Worm (Caenorhabditis elegans) whole organism, L4/young adult: ENCODE results near the gene Y82E9BL.18.
"Not testable (repeated sequence)": the region's sequence is repeated elsewhere in the genome, so short reads cannot be mapped to it uniquely, and the experiment has no call there.

Experiments
- W03F9.2 ChIP-seq: fragments of 150-350 bp; optimal IDR thresholded peaks from 2 replicates; lab custom pipeline; 2014; ENCODE audit warnings: missing biosample characterization, missing genetic modification characterization
- dao-5 ChIP-seq: sonication (generic microtip); optimal IDR thresholded peaks from 2 replicates; lab custom pipeline; 2016; ENCODE audit warnings: missing genotype, missing genetic modification characterization, moderate library complexity, missing compliant biosample characterization
- him-1 ChIP-seq: sonication (generic microtip); optimal IDR thresholded peaks from 2 replicates; lab custom pipeline; 2016; ENCODE audit warnings: missing genotype, missing genetic modification reagents, missing genetic modification characterization, missing compliant biosample characterization

Gene Y82E9BL.18

DNA sequence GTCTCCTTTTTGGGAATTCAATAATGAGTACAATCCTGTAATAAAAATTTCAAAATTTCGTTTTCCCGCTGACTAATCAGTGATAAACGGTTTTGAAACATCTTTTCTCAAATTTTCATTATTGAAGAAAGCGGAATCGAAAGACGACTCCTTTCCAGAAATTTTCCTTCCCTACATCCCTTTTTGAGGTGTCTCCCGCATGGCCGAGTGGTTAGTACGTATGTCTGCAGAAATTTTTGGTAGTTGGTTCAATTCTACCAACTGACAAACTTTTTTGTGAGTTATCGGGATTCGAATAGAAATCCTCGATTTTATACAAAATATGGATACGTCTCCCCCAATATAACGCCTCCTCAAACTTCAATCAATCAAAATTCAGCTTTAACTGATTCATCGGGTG, 27.9 kb downstream of the Y82E9BL.18 start:
- TF ChIP-seq W03F9.2 (tag; lab: Kevin White, UChicago) = no peak
- no peak for TF ChIP-seq dao-5
- no peak for TF ChIP-seq him-1 (tag; lab: Kevin White, UChicago)

- TF ChIP-seq dao-5 (no peak), him-1 (tag; lab: Kevin White, UChicago) (no peak), W03F9.2 (tag; lab: Kevin White, UChicago) (no peak)
Measured at ce11 chrIII:1355320-1355719, 28.7 kb downstream of the Y82E9BL.18 start, which contains the start of gene Y82E9BL.1. Gene Y82E9BL.1, minus strand, starts transcription at chrIII:1355420.

ce11 chrIII:1357973-1358372, 31.4 kb downstream of the Y82E9BL.18 start, which contains the start of gene Y82E9BR.8:
Gene Y82E9BR.8, minus strand, starts transcription at chrIII:1358073.
- TF ChIP-seq W03F9.2 (tag; lab: Kevin White, UChicago); him-1 (tag; lab: Kevin White, UChicago); dao-5: not testable (repeated sequence)

DNA sequence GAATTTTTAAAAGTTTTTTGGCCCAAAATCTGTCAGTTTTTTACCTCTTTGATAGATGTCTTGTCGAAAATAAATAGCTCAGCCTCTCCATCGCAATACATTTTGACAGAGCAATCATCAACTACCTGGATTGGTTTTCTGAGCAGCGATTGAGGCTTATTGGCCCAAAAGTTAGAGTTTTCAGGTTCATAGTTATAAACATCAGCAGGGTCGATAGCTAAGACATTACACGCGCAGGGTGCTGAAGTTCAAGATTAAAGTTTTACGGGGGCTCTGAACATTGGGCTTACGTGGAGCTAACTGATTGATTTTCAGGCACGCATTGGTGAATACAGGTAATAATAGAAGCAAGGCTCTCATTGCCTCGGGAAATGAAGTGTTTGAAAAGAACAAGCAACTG, 33.1 kb downstream of the Y82E9BL.18 start, which contains the start of gene Y82E9BR.9:
Gene Y82E9BR.9, minus strand, starts transcription at position 101 of the 400 bp plus-strand sequence.
- TF ChIP-seq W03F9.2 (tag; lab: Kevin White, UChicago) = no peak
- TF ChIP-seq dao-5 = no peak
- TF ChIP-seq him-1 (tag; lab: Kevin White, UChicago) = no peak

DNA sequence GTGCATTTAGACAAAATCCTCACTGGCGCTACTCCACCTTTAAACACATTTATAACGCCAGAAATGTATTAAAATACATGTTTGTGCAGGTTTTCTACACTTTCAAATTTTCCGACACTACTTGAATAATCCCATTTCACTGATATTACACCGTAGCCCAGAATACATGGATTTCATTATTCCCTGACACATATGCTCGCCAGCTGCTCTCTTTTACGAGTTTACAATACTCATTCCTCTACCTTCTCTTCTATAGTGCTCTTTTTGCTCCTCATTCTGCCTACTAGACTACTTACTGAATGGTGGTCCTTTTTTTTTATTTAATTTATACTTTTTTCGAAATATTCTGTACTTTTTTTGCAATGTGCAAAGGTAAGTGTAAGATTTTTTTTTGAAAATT, 46.0 kb downstream of the Y82E9BL.18 start:
- TF ChIP-seq dao-5 (no peak), W03F9.2 (tag; lab: Kevin White, UChicago) (no peak), him-1 (tag; lab: Kevin White, UChicago) (no peak)

DNA sequence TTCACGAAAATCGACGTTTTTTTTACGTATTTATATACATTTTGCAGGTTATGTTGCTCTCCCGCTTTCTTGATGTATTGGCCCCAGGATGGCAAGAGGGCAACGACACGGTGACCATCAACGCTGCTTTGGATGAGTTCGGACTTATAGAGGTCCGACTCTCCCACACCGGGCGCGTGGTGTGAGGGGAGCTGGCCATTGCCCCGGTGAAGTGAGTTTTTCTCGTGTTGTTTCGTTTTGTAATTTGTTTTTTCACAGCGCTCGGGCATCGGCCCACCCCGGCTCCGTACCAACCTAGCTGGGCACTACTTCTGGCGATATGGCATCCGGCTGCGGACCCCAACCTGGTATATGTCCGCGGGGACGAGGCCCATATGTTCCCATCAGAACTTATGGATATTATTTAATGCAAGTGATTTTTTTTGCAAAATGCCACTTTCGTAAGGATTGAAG, 47.8 kb downstream of the Y82E9BL.18 start, which contains the start of gene Y82E9BR.20:
Gene Y82E9BR.20, plus strand, starts transcription at position 51 of the 453 bp plus-strand sequence.
- no peak for TF ChIP-seq dao-5
- no peak for TF ChIP-seq W03F9.2 (tag; lab: Kevin White, UChicago)
- TF ChIP-seq him-1 (tag; lab: Kevin White, UChicago) = no peak

- not testable (repeated sequence) for TF ChIP-seq W03F9.2 (tag; lab: Kevin White, UChicago); dao-5; him-1 (tag; lab: Kevin White, UChicago)
Measured at ce11 chrIII:1375491-1375890, 48.9 kb downstream of the Y82E9BL.18 start, which contains the start of gene Y82E9BR.10. Gene Y82E9BR.10, minus strand, starts transcription at chrIII:1375591.

ce11 chrIII:1377903-1378302, 51.3 kb downstream of the Y82E9BL.18 start, which contains the start of gene pals-40:
Gene pals-40, minus strand, starts transcription at chrIII:1378003.
- not testable (repeated sequence) for TF ChIP-seq dao-5; W03F9.2 (tag; lab: Kevin White, UChicago); him-1 (tag; lab: Kevin White, UChicago)
